Worm (Caenorhabditis elegans): ENCODE measurements around the gene nos-2.

nos-2 gene

ce11 chrII:7029524-7029923 is 35.9 kb upstream of the nos-2 start:
- TF ChIP-seq nhr-232 (tag; optimal IDR thresholded peaks at IDR 0.05) (no peak), ttx-3 (tag; optimal IDR thresholded peaks at IDR 0.05) (no peak), pha-4 (tag; optimal IDR thresholded peaks at IDR 0.05) (no peak), madf-2 (tag; optimal IDR thresholded peaks at IDR 0.05) (no peak), hlh-30 (tag; optimal IDR thresholded peaks at IDR 0.05; ENCODE audit: insufficient read depth) (no peak), fax-1 (tag; optimal IDR thresholded peaks at IDR 0.05) (no peak), hlh-8 (tag; optimal IDR thresholded peaks at IDR 0.05) (no peak), fkh-6 (tag; optimal IDR thresholded peaks at IDR 0.05) (no peak), pat-9 (tag; optimal IDR thresholded peaks at IDR 0.05) (no peak), dve-1 (tag; optimal IDR thresholded peaks at IDR 0.05) (no peak), dmd-4 (tag; optimal IDR thresholded peaks at IDR 0.05; ENCODE audit: borderline replicate concordance) (no peak), ceh-34 (tag; optimal IDR thresholded peaks at IDR 0.05) (no peak), gmeb-2 (tag; optimal IDR thresholded peaks at IDR 0.05) (no peak), ceh-14 (tag; optimal IDR thresholded peaks at IDR 0.05) (no peak), lin-11 (tag; optimal IDR thresholded peaks at IDR 0.05) (no peak), tbx-7 (tag; optimal IDR thresholded peaks at IDR 0.05) (no peak)

- no peak for TF ChIP-seq nhr-232 (tag; optimal IDR thresholded peaks at IDR 0.05)
- no peak for TF ChIP-seq pqm-1 (tag; optimal IDR thresholded peaks at IDR 0.05)
- no peak for TF ChIP-seq ceh-31 (tag; optimal IDR thresholded peaks at IDR 0.05)
- no peak for TF ChIP-seq pat-9 (tag; optimal IDR thresholded peaks at IDR 0.05)
- TF ChIP-seq Y22D7AL.16 (tag; optimal IDR thresholded peaks at IDR 0.05) = no peak
- peak; percentile 12 for TF ChIP-seq nfya-1 (tag; optimal IDR thresholded peaks at IDR 0.05)
- TF ChIP-seq ceh-34 (tag; optimal IDR thresholded peaks at IDR 0.05) = no peak
- peak; percentile 11 for TF ChIP-seq ceh-14 (tag; optimal IDR thresholded peaks at IDR 0.05)
- TF ChIP-seq elt-2 (tag; optimal IDR thresholded peaks at IDR 0.05) = peak; percentile 2
Measured at ce11 chrII:7031137-7031697, 34.2 kb upstream of the nos-2 start.

- TF ChIP-seq tbx-7 (tag; optimal IDR thresholded peaks at IDR 0.05) (no peak), K02D7.2 (tag; optimal IDR thresholded peaks at IDR 0.05) (no peak), lim-6 (tag; optimal IDR thresholded peaks at IDR 0.05) (no peak), hlh-6 (tag; optimal IDR thresholded peaks at IDR 0.05) (no peak), ceh-9 (tag; optimal IDR thresholded peaks at IDR 0.05) (no peak), odd-2 (tag; optimal IDR thresholded peaks at IDR 0.05) (no peak), syd-9 (tag; optimal IDR thresholded peaks at IDR 0.05) (no peak), hlh-13 (GFP tag; optimal IDR thresholded peaks at IDR 0.05) (no peak), pax-1 (tag; optimal IDR thresholded peaks at IDR 0.05) (no peak)
Measured at ce11 chrII:7037659-7038342, 27.6 kb upstream of the nos-2 start, which contains the start of gene cin-4. cin-4 (plus strand) TSS chrII:7038292.

- TF ChIP-seq T23F11.4 (GFP tag; optimal IDR thresholded peaks at IDR 0.05) (no peak), eyg-1 (tag; optimal IDR thresholded peaks at IDR 0.05) (no peak), unc-42 (tag; optimal IDR thresholded peaks at IDR 0.05) (no peak)
Measured at ce11 chrII:7049470-7049869, 15.9 kb upstream of the nos-2 start.

- no peak for TF ChIP-seq pha-2 (tag; optimal IDR thresholded peaks at IDR 0.05)
- TF ChIP-seq ceh-34 (tag; optimal IDR thresholded peaks at IDR 0.05) = no peak
- TF ChIP-seq dmd-4 (tag; optimal IDR thresholded peaks at IDR 0.05; ENCODE audit: borderline replicate concordance) = no peak
- TF ChIP-seq hlh-13 (GFP tag; optimal IDR thresholded peaks at IDR 0.05) = no peak
- no peak for TF ChIP-seq unc-55 (GFP tag; optimal IDR thresholded peaks at IDR 0.05)
- no peak for TF ChIP-seq lin-11 (tag; optimal IDR thresholded peaks at IDR 0.05)
- TF ChIP-seq ttx-3 (tag; optimal IDR thresholded peaks at IDR 0.05) = no peak
- no peak for TF ChIP-seq hlh-15 (tag; optimal IDR thresholded peaks at IDR 0.05)
- no peak for TF ChIP-seq unc-3 (GFP tag; conservative IDR thresholded peaks at IDR 0.05)
- no peak for TF ChIP-seq unc-3 (tag; optimal IDR thresholded peaks at IDR 0.05)
- TF ChIP-seq unc-42 (tag; optimal IDR thresholded peaks at IDR 0.05) = peak; percentile 15
- TF ChIP-seq pqm-1 (tag; optimal IDR thresholded peaks at IDR 0.05) = no peak
- peak; percentile 40 for TF ChIP-seq ceh-31 (tag; optimal IDR thresholded peaks at IDR 0.05)
- peak; percentile 46 for TF ChIP-seq nfya-1 (tag; optimal IDR thresholded peaks at IDR 0.05)
- peak; percentile 18 for TF ChIP-seq ceh-30 (tag; optimal IDR thresholded peaks at IDR 0.05)
- TF ChIP-seq tbx-2 (tag; optimal IDR thresholded peaks at IDR 0.05) = peak; percentile 22
Measured at ce11 chrII:7050021-7050722, 15.2 kb upstream of the nos-2 start, which contains the start of the genes tcer-1 and ZK1127.5. tcer-1 (minus strand) TSS chrII:7050071. ZK1127.5 (plus strand) TSS chrII:7050672.
